Worm (Caenorhabditis elegans) whole organism, L1 larva: Measurements from ENCODE around the gene T25F10.3.

Experiments used
- aha-1 ChIP-seq: fragments of 150-350 bp; optimal IDR thresholded peaks from 2 replicates; lab custom pipeline; 2014; ENCODE audit warnings: missing biosample characterization, missing genetic modification characterization
- ama-1 ChIP-seq: fragments of 150-350 bp; optimal IDR thresholded peaks from 2 replicates; lab custom pipeline; 2014
- ceh-8 ChIP-seq: fragments of 200-800 bp; sonication (Bioruptor generic); optimal IDR thresholded peaks from 2 replicates; lab custom pipeline; 2018; ENCODE audit warnings: mild to moderate bottlenecking, missing genetic modification characterization, moderate library complexity, missing compliant biosample characterization
- ceh-82 ChIP-seq, 3 experiments: fragments of 150-350 bp in 1 of 3; sonication (generic microtip) in 2 of 3; optimal IDR thresholded peaks; 2 replicates each; lab custom pipeline; 2014 to 2017; ENCODE audit warnings: missing biosample characterization in 3 of 3, missing genetic modification characterization in 3 of 3
- ceh-88 ChIP-seq: fragments of 200-800 bp; sonication (Bioruptor generic); IDR thresholded peaks from 2 replicates; pipeline ENCODE4 v1.3.6; 2022; ENCODE audit warnings: missing genetic modification characterization, missing compliant biosample characterization
- efl-1 ChIP-seq, 4 experiments: fragments of 150-350 bp; optimal IDR thresholded peaks in 3 of 4; peaks in 1 of 4; 1 replicate in 1 of 4; 2 replicates in 3 of 4; lab custom pipeline; 2014; ENCODE audit warnings: missing biosample characterization in 2 of 4, missing genetic modification characterization in 2 of 4, missing genetic modification reagents in 2 of 4
- egl-27 ChIP-seq, 2 experiments: fragments of 150-350 bp in 1 of 2; sonication (generic microtip); optimal IDR thresholded peaks; 3 replicates each; lab custom pipeline; 2017 to 2018; ENCODE audit warnings: missing biosample characterization in 2 of 2, missing genetic modification characterization in 2 of 2, missing genetic modification reagents in 2 of 2
- jun-1 ChIP-seq: fragments of 150-350 bp; optimal IDR thresholded peaks from 2 replicates; lab custom pipeline; 2014; ENCODE audit warnings: missing biosample characterization, missing genetic modification reagents, missing genetic modification characterization
- lin-35 ChIP-seq, 2 experiments: fragments of 150-350 bp; optimal IDR thresholded peaks; 2 replicates each; lab custom pipeline; 2014; ENCODE audit warnings: missing biosample characterization in 2 of 2, missing genetic modification characterization in 2 of 2, missing genetic modification reagents in 2 of 2
- pax-3 ChIP-seq: fragments of 200-800 bp; sonication (Bioruptor generic); optimal IDR thresholded peaks from 2 replicates; lab custom pipeline; 2018; ENCODE audit warnings: mild to moderate bottlenecking, missing genetic modification characterization, moderate library complexity, missing compliant biosample characterization
- snpc-4 ChIP-seq: fragments of 150-350 bp; optimal IDR thresholded peaks from 2 replicates; lab custom pipeline; 2014; ENCODE audit warnings: missing biosample characterization, missing genetic modification characterization
- tbx-2 ChIP-seq: sonication (generic microtip); optimal IDR thresholded peaks from 2 replicates; lab custom pipeline; 2016; ENCODE audit warnings: missing genetic modification characterization, missing compliant biosample characterization
- unc-130 ChIP-seq: fragments of 150-350 bp; optimal IDR thresholded peaks from 2 replicates; lab custom pipeline; 2017; ENCODE audit warnings: missing biosample characterization, missing genetic modification characterization, inconsistent platforms
- vab-15 ChIP-seq: sonication (generic microtip); optimal IDR thresholded peaks from 2 replicates; lab custom pipeline; 2017; ENCODE audit warnings: missing genotype, mild to moderate bottlenecking, missing genetic modification characterization, missing compliant biosample characterization

DNA sequence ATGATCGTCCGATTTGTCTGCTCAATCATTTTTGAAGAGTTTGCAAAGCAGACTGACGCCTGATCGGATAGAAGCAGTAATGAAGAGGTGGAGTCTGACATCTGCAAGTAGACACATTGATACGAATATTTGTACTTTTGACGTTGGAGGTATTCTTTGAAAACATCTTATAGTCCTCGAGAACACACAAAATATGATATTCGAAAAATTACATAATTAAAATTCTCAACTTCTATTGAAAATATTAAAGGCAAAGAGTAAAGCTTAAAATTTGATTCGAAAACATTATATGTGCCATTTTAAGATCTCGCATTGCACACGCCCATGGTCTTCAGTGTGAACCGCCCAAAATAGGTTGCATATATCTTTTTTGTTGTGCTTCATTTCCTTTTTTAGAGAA, 22.5 kb upstream of the T25F10.3 start, which contains the start of gene ZC487.2:
- no peak for TF ChIP-seq pax-3
- no peak for TF ChIP-seq aha-1
- TF ChIP-seq vab-15 (tag; lab: Kevin White, UChicago): no peak
- TF ChIP-seq unc-130 (tag; lab: Kevin White, UChicago): no peak
- TF ChIP-seq ama-1: no peak
- TF ChIP-seq ceh-8 (GFP tag; lab: Kevin White, UChicago): no peak
- no peak for TF ChIP-seq snpc-4 (tag; lab: Kevin White, UChicago)
- no peak for TF ChIP-seq ceh-88 (GFP tag; lab: Robert Waterston, UW)
- no peak for TF ChIP-seq jun-1 (tag; lab: Kevin White, UChicago)
- TF ChIP-seq egl-27 (tag; optimal IDR thresholded peaks at IDR 0.05; lab: Kevin White, UChicago): no peak
- TF ChIP-seq ceh-82 (tag; optimal IDR thresholded peaks at IDR 0.05; lab: Kevin White, UChicago): no peak
- TF ChIP-seq tbx-2: no peak
- no peak for TF ChIP-seq lin-35 (GFP tag; optimal IDR thresholded peaks at IDR 0.05; lab: Kevin White, UChicago)
- no peak for TF ChIP-seq efl-1 (optimal IDR thresholded peaks at IDR 0.05; lab: Kevin White, UChicago)
- TF ChIP-seq efl-1 (GFP tag; optimal IDR thresholded peaks at IDR 0.05 in 1 of 2; lab: Kevin White, UChicago): no peak
